Worm (Caenorhabditis elegans) whole organism, midembryonic: ENCODE data around the gene Y76B12C.4.

Experiments
- flt-1 ChIP-seq: fragments of 200-800 bp; sonication (Bioruptor generic); IDR thresholded peaks from 2 replicates; pipeline ENCODE4 v1.3.6; 2022; ENCODE audit warnings: missing genetic modification characterization, missing compliant biosample characterization
- tab-1 ChIP-seq: fragments of 200-800 bp; sonication (Bioruptor generic); IDR thresholded peaks from 2 replicates; pipeline ENCODE4 v1.3.6; 2022; ENCODE audit warnings: missing genetic modification characterization, missing compliant biosample characterization
- ztf-23 ChIP-seq: fragments of 200-800 bp; sonication (Bioruptor generic); IDR thresholded peaks from 2 replicates; pipeline ENCODE4 v1.3.6; 2022; ENCODE audit warnings: missing genetic modification reagents, missing genetic modification characterization, missing compliant biosample characterization

DNA sequence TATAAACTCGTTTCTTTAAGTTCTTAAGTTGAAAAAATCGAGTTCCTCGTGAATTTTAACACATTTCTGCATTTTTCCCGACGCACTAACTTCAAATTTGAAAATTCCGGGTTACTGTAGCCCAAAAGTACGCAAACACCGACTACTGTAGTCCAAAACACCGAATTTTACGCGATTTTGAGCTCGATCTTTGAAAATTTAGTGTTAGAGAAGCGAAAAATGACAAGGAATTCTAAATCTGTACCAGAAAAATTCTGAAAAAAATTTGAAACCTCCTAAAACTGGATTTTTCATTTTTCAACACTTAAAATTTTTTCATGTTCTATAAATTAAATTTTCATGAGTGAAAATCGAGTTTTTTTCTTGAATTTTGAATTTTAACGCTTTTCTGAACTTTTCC lies 27.0 kb downstream of the Y76B12C.4 start:
- TF ChIP-seq ztf-23 (GFP tag; lab: Robert Waterston, UW) (no peak), tab-1 (GFP tag; lab: Robert Waterston, UW) (no peak), flt-1 (GFP tag; lab: Robert Waterston, UW) (no peak)
